Worm (Caenorhabditis elegans): ENCODE measurements around the gene T04F8.3.

T04F8.3 gene

ce11 chrX:11627013-11627412 lies 31.4 kb upstream of the T04F8.3 start, which contains the start of gene twk-44:
twk-44 (minus strand) TSS chrX:11627113.
- TF ChIP-seq lin-13 (tag; optimal IDR thresholded peaks at IDR 0.05) (no peak), flh-1 (GFP tag; optimal IDR thresholded peaks at IDR 0.05) (no peak), mab-5 (tag; optimal IDR thresholded peaks at IDR 0.05) (no peak), zip-8 (tag; optimal IDR thresholded peaks at IDR 0.05) (no peak), blmp-1 (tag; optimal IDR thresholded peaks at IDR 0.05) (no peak), ceh-39 (tag; optimal IDR thresholded peaks at IDR 0.05) (no peak)

DNA sequence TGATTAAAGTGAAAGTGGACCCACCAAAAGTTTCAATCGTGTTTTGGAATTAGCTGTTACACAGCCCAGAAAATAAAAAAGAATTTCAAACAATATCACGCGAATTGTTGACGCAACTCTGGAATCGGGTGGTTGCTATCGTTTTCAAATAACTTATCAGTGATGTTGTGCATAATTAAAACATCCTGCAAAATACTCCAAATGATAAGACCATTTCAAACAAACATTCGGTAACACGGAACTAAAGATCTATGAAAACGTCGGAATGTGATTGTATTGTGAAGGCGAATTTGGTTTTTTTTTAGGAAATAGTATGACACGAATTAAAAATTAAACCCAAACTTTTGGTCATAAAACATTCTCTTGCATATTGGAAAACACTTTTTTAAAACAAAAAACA lies 29.9 kb upstream of the T04F8.3 start, which contains the start of gene spp-30:
Gene spp-30, minus strand, starts transcription at position 101 of the 400 bp plus-strand sequence.
- no peak for TF ChIP-seq nhr-2 (tag; optimal IDR thresholded peaks at IDR 0.05)
- TF ChIP-seq mls-2 (tag; optimal IDR thresholded peaks at IDR 0.05) = no peak
- TF ChIP-seq nhr-76 (tag; optimal IDR thresholded peaks at IDR 0.05) = no peak
- TF ChIP-seq blmp-1 (tag; optimal IDR thresholded peaks at IDR 0.05) = no peak
- TF ChIP-seq unc-39 (tag; optimal IDR thresholded peaks at IDR 0.05) = no peak
- TF ChIP-seq mab-5 (tag; optimal IDR thresholded peaks at IDR 0.05) = no peak
- no peak for TF ChIP-seq hlh-1 (tag; optimal IDR thresholded peaks at IDR 0.05)
- no peak for TF ChIP-seq bed-3 (GFP tag; optimal IDR thresholded peaks at IDR 0.05)
- TF ChIP-seq lsy-2 (tag; optimal IDR thresholded peaks at IDR 0.05) = no peak
- TF ChIP-seq ham-2 (GFP tag; optimal IDR thresholded peaks at IDR 0.05) = no peak
- no peak for TF ChIP-seq lin-13 (tag; optimal IDR thresholded peaks at IDR 0.05)
- no peak for TF ChIP-seq unc-120 (tag; optimal IDR thresholded peaks at IDR 0.05; ENCODE audit: poor library complexity, severe bottlenecking)
- no peak for TF ChIP-seq ceh-43 (GFP tag; optimal IDR thresholded peaks at IDR 0.05)

- peak; percentile 89 for TF ChIP-seq ces-1 (GFP tag; optimal IDR thresholded peaks at IDR 0.05)
- no peak for TF ChIP-seq unc-39 (tag; optimal IDR thresholded peaks at IDR 0.05)
- TF ChIP-seq nhr-2 (tag; optimal IDR thresholded peaks at IDR 0.05) = no peak
These were observed 27.9 kb upstream of the T04F8.3 start for ce11 chrX:11630499-11630898.

- TF ChIP-seq lin-13 (tag; optimal IDR thresholded peaks at IDR 0.05) (no peak), ztf-11 (tag; optimal IDR thresholded peaks at IDR 0.05) (no peak), ces-1 (GFP tag; optimal IDR thresholded peaks at IDR 0.05) (no peak), cnd-1 (tag; optimal IDR thresholded peaks at IDR 0.05) (no peak), sem-2 (GFP tag; optimal IDR thresholded peaks at IDR 0.05) (no peak), tbx-8 (GFP tag; optimal IDR thresholded peaks at IDR 0.05) (no peak), blmp-1 (tag; optimal IDR thresholded peaks at IDR 0.05) (no peak), hlh-1 (tag; optimal IDR thresholded peaks at IDR 0.05) (no peak), M03D4.4 (tag; optimal IDR thresholded peaks at IDR 0.05) (no peak), sptf-1 (tag; optimal IDR thresholded peaks at IDR 0.05) (no peak), mab-5 (tag; optimal IDR thresholded peaks at IDR 0.05) (no peak), mls-2 (tag; optimal IDR thresholded peaks at IDR 0.05) (no peak), ham-2 (GFP tag; optimal IDR thresholded peaks at IDR 0.05) (no peak), zip-8 (tag; optimal IDR thresholded peaks at IDR 0.05) (no peak), nhr-76 (tag; optimal IDR thresholded peaks at IDR 0.05) (no peak), snpc-4 (tag; optimal IDR thresholded peaks at IDR 0.05) (no peak), ceh-43 (GFP tag; optimal IDR thresholded peaks at IDR 0.05) (no peak), nhr-237 (tag; optimal IDR thresholded peaks at IDR 0.05) (no peak), nhr-12 (tag; optimal IDR thresholded peaks at IDR 0.05) (no peak)
These were observed 26.3 kb upstream of the T04F8.3 start, which contains the start of gene sto-6 for ce11 chrX:11632107-11632506. sto-6 (plus strand) TSS chrX:11632407.

ce11 chrX:11633278-11633677 lies 25.2 kb upstream of the T04F8.3 start:
- no peak for TF ChIP-seq sem-2 (GFP tag; optimal IDR thresholded peaks at IDR 0.05)
- no peak for TF ChIP-seq nhr-12 (tag; optimal IDR thresholded peaks at IDR 0.05)
- no peak for TF ChIP-seq elt-1 (tag; optimal IDR thresholded peaks at IDR 0.05; ENCODE audit: borderline replicate concordance, insufficient read depth)
- TF ChIP-seq ces-1 (GFP tag; optimal IDR thresholded peaks at IDR 0.05) = peak; percentile 33
- TF ChIP-seq mab-5 (tag; optimal IDR thresholded peaks at IDR 0.05) = no peak
- no peak for TF ChIP-seq ham-2 (GFP tag; optimal IDR thresholded peaks at IDR 0.05)
- no peak for TF ChIP-seq lin-13 (tag; optimal IDR thresholded peaks at IDR 0.05)
- TF ChIP-seq lin-32 (GFP tag; optimal IDR thresholded peaks at IDR 0.05) = no peak

DNA sequence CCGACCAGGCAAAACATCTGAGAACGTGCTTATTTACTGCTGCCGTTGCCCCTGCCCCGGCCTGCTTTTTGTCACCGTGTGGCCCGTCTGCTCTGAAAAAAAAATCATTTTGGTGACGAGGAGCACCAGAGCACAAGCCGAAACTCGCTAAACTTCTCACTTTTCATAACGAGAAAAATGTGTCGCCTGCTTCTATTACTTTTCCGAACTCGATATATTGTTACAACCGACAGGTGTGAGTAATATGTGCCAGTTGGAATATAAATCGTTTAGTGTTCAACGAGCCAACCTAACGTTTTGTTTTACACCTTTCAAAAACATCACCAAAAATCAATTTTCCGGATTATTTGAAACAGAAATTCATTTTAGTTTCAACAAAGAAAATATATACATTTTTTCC lies 20.7 kb upstream of the T04F8.3 start:
- TF ChIP-seq hlh-1 (tag; optimal IDR thresholded peaks at IDR 0.05) = peak; percentile 27
- TF ChIP-seq nhr-28 (tag; optimal IDR thresholded peaks at IDR 0.05) = no peak
